2 fruit fly cellular contexts compared by ENCODE assay signal in the genomic region with DNA sequence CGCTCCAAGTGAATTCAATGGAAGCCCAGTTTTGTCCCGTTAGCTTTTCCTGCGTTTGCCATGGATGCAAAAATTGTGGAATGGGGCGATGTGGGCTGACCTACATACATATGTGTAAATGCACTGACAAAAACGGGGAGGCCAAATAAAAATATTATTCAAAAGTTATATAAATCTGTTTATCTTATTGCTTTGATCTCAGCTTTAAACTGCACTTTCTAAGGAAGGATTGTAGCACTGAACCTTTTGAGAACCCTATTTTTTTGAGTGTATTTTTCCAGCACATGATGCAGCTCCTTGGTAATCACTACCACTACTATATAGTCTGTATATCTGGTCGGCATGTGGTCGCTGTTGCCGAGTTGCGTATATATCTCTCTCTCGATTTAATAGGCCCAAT.
A peak's percentile ranks its signal among the peaks of the same experiment; 100 is the strongest.
TF ChIP-seq lines count a peak whose summit lies in the region.

No protein-coding gene starts in this region.

TF ChIP-seq in whole organism, embryonic, 481 proteins besides CTCF, POLR2A, EP300 and RAD21 (continued from another document and continues in another):
- TF ChIP-seq CG11560 (tag; IDR thresholded peaks at IDR 0.05; lab: Robert Waterston, UW): no peak
- no peak for TF ChIP-seq Neu2 (GFP tag; optimal IDR thresholded peaks at IDR 0.05; lab: Kevin White, UChicago; ENCODE audit: borderline replicate concordance)
- no peak for TF ChIP-seq CkIIα-i1 (GFP tag; IDR thresholded peaks at IDR 0.05; lab: Robert Waterston, UW)
- 0 out of 2 replicates have a peak, but pooled peaks have one; percentile 41 for TF ChIP-seq CG10321 (GFP tag; IDR thresholded peaks at IDR 0.05; lab: Robert Waterston, UW)
- TF ChIP-seq Rfx (GFP tag; IDR thresholded peaks at IDR 0.05; lab: Robert Waterston, UW): peak; percentile 69
- TF ChIP-seq mam (GFP tag; optimal IDR thresholded peaks at IDR 0.05; lab: Kevin White, UChicago): peak; percentile 3
- no peak for TF ChIP-seq ab (GFP tag; optimal IDR thresholded peaks at IDR 0.05; lab: Kevin White, UChicago)
- TF ChIP-seq CG1602 (GFP tag; optimal IDR thresholded peaks at IDR 0.05; lab: Kevin White, UChicago): no peak
- TF ChIP-seq seq (GFP tag; IDR thresholded peaks at IDR 0.05; lab: Robert Waterston, UW): no peak
- TF ChIP-seq CG3847 (GFP tag; IDR thresholded peaks at IDR 0.05; lab: Robert Waterston, UW): peak; percentile 25; the same call in 1 of the 2 replicates
- no peak for TF ChIP-seq vfl (GFP tag; optimal IDR thresholded peaks at IDR 0.05; lab: Kevin White, UChicago)
- TF ChIP-seq cwo (GFP tag; optimal IDR thresholded peaks at IDR 0.05; lab: Kevin White, UChicago): peak; percentile 52
- TF ChIP-seq luna (GFP tag; optimal IDR thresholded peaks at IDR 0.05; lab: Kevin White, UChicago): no peak
- no peak for TF ChIP-seq wdn (GFP tag; IDR thresholded peaks at IDR 0.05; lab: Robert Waterston, UW)
- TF ChIP-seq CG15011 (GFP tag; optimal IDR thresholded peaks at IDR 0.05; lab: Kevin White, UChicago): peak; percentile 1
- TF ChIP-seq Elba2 (GFP tag; optimal IDR thresholded peaks at IDR 0.05; lab: Kevin White, UChicago): no peak
- no peak for TF ChIP-seq NC2α (GFP tag; optimal IDR thresholded peaks at IDR 0.05; lab: Kevin White, UChicago)
- no peak for TF ChIP-seq B-H2 (GFP tag; optimal IDR thresholded peaks at IDR 0.05; lab: Kevin White, UChicago)
- peak; percentile 23 for TF ChIP-seq CG6854 (GFP tag; optimal IDR thresholded peaks at IDR 0.05; lab: Kevin White, UChicago)
- no peak for TF ChIP-seq CG2202 (tag; optimal IDR thresholded peaks at IDR 0.05; lab: Kevin White, UChicago)
- TF ChIP-seq CG7928 (GFP tag; optimal IDR thresholded peaks at IDR 0.05; lab: Kevin White, UChicago): no peak
- TF ChIP-seq dmrt11E (tag; optimal IDR thresholded peaks at IDR 0.05; lab: Kevin White, UChicago): no peak
- TF ChIP-seq inv (GFP tag; IDR thresholded peaks at IDR 0.05; lab: Robert Waterston, UW; ENCODE audit: partially characterized antibody): no peak
- no peak for TF ChIP-seq croc (GFP tag; conservative IDR thresholded peaks at IDR 0.05; lab: Robert Waterston, UW)
- TF ChIP-seq Hr3 (GFP tag; optimal IDR thresholded peaks at IDR 0.05; lab: Kevin White, UChicago): peak; percentile 33
- peak; percentile 38 for TF ChIP-seq CG10654 (GFP tag; optimal IDR thresholded peaks at IDR 0.05; lab: Kevin White, UChicago)
- TF ChIP-seq E2f1 (GFP tag; IDR thresholded peaks at IDR 0.05; lab: Robert Waterston, UW): peak; percentile 57; the same call in 1 of the 2 replicates
- TF ChIP-seq HLH4C (GFP tag; IDR thresholded peaks at IDR 0.05; lab: Robert Waterston, UW; ENCODE audit: partially characterized antibody): no peak
- peak; percentile 45 for TF ChIP-seq phol (tag; optimal IDR thresholded peaks at IDR 0.05; lab: Kevin White, UChicago)
- peak; percentile 59 for TF ChIP-seq row (GFP tag; IDR thresholded peaks at IDR 0.05; lab: Robert Waterston, UW)
- TF ChIP-seq Taf1 (GFP tag; IDR thresholded peaks at IDR 0.05; lab: Robert Waterston, UW): no peak
- TF ChIP-seq dmrt99B (tag; optimal IDR thresholded peaks at IDR 0.05; lab: Kevin White, UChicago): peak; percentile 65
- TF ChIP-seq Trl (optimal IDR thresholded peaks at IDR 0.05; lab: Kevin White, UChicago): no peak
- TF ChIP-seq Trl (GFP tag; optimal IDR thresholded peaks at IDR 0.05; lab: Kevin White, UChicago): no peak
- TF ChIP-seq org-1 (GFP tag; optimal IDR thresholded peaks at IDR 0.05; lab: Kevin White, UChicago): no peak
- TF ChIP-seq CG8359 (GFP tag; optimal IDR thresholded peaks at IDR 0.05; lab: Kevin White, UChicago; ENCODE audit: borderline replicate concordance): no peak
- no peak for TF ChIP-seq CG12155 (GFP tag; optimal IDR thresholded peaks at IDR 0.05; lab: Kevin White, UChicago)
- TF ChIP-seq wor (GFP tag; IDR thresholded peaks at IDR 0.05; lab: Robert Waterston, UW): no peak
- no peak for TF ChIP-seq Doc3 (GFP tag; IDR thresholded peaks at IDR 0.05; lab: Robert Waterston, UW; ENCODE audit: partially characterized antibody)
- TF ChIP-seq CG3995 (GFP tag; optimal IDR thresholded peaks at IDR 0.05; lab: Kevin White, UChicago): no peak
- TF ChIP-seq CG9797 (GFP tag; optimal IDR thresholded peaks at IDR 0.05; lab: Kevin White, UChicago): no peak
- TF ChIP-seq CG34422 (GFP tag; IDR thresholded peaks at IDR 0.05; lab: Robert Waterston, UW): peak; percentile 53; the same call in 2 of the 3 replicates
- no peak for TF ChIP-seq hkb (optimal IDR thresholded peaks at IDR 0.05; lab: Kevin White, UChicago)
- peak; percentile 79 for TF ChIP-seq hkb (GFP tag; IDR thresholded peaks at IDR 0.05; lab: Robert Waterston, UW)
- TF ChIP-seq stwl (tag; optimal IDR thresholded peaks at IDR 0.05; lab: Kevin White, UChicago): no peak
- peak; percentile 21 for TF ChIP-seq grau (tag; optimal IDR thresholded peaks at IDR 0.05; lab: Kevin White, UChicago)
- TF ChIP-seq CG10267 (tag; optimal IDR thresholded peaks at IDR 0.05; lab: Kevin White, UChicago): peak; percentile 4
- TF ChIP-seq Blimp-1 (GFP tag; optimal IDR thresholded peaks at IDR 0.05; lab: Kevin White, UChicago): peak; percentile 50
- no peak for TF ChIP-seq CG12659 (GFP tag; optimal IDR thresholded peaks at IDR 0.05; lab: Kevin White, UChicago)
- TF ChIP-seq CG7556 (GFP tag; optimal IDR thresholded peaks at IDR 0.05; lab: Kevin White, UChicago): no peak
- TF ChIP-seq NfI (GFP tag; optimal IDR thresholded peaks at IDR 0.05; lab: Kevin White, UChicago): no peak
- no peak for TF ChIP-seq CG8281 (tag; optimal IDR thresholded peaks at IDR 0.05; lab: Kevin White, UChicago)
- no peak for TF ChIP-seq CG17568 (GFP tag; optimal IDR thresholded peaks at IDR 0.05; lab: Kevin White, UChicago)
- no peak for TF ChIP-seq fd102C (GFP tag; optimal IDR thresholded peaks at IDR 0.05; lab: Kevin White, UChicago)
- TF ChIP-seq CG18599 (GFP tag; optimal IDR thresholded peaks at IDR 0.05; lab: Kevin White, UChicago): peak; percentile 36
- no peak for TF ChIP-seq CG3838 (GFP tag; optimal IDR thresholded peaks at IDR 0.05; lab: Kevin White, UChicago)
- TF ChIP-seq NK7.1 (GFP tag; optimal IDR thresholded peaks at IDR 0.05; lab: Kevin White, UChicago): no peak
- no peak for TF ChIP-seq CG32767 (GFP tag; IDR thresholded peaks at IDR 0.05; lab: Robert Waterston, UW)
- no peak for TF ChIP-seq Sry-β (GFP tag; optimal IDR thresholded peaks at IDR 0.05; lab: Kevin White, UChicago)
- no peak for TF ChIP-seq Hmr (GFP tag; optimal IDR thresholded peaks at IDR 0.05; lab: Kevin White, UChicago)
- no peak for TF ChIP-seq Nf-YA (GFP tag; IDR thresholded peaks at IDR 0.05; lab: Robert Waterston, UW)
- TF ChIP-seq sna (GFP tag; IDR thresholded peaks at IDR 0.05; lab: Robert Waterston, UW; ENCODE audit: partially characterized antibody): no peak
- TF ChIP-seq h (optimal IDR thresholded peaks at IDR 0.05; lab: Kevin White, UChicago): no peak
- no peak for TF ChIP-seq Hmx (GFP tag; optimal IDR thresholded peaks at IDR 0.05; lab: Kevin White, UChicago)
- no peak for TF ChIP-seq ap (GFP tag; IDR thresholded peaks at IDR 0.05; lab: Robert Waterston, UW)

TF ChIP-seq in whole organism, prepupa, 60 proteins besides CTCF, POLR2A, EP300 and RAD21 (continued from another document):
- TF ChIP-seq Sox14 (GFP tag; optimal IDR thresholded peaks at IDR 0.05; lab: Kevin White, UChicago) (peak; percentile 25), Eip93F (GFP tag; optimal IDR thresholded peaks at IDR 0.05; lab: Kevin White, UChicago) (no peak), salr (GFP tag; optimal IDR thresholded peaks at IDR 0.05; lab: Kevin White, UChicago) (no peak), Smox (GFP tag; optimal IDR thresholded peaks at IDR 0.05; lab: Kevin White, UChicago) (no peak), fd59A (GFP tag; optimal IDR thresholded peaks at IDR 0.05; lab: Kevin White, UChicago) (peak; percentile 21), CG31627 (GFP tag; optimal IDR thresholded peaks at IDR 0.05; lab: Kevin White, UChicago) (peak; percentile 6), Lpt (GFP tag; optimal IDR thresholded peaks at IDR 0.05; lab: Kevin White, UChicago) (peak; percentile 48), CG6792 (GFP tag; optimal IDR thresholded peaks at IDR 0.05; lab: Kevin White, UChicago) (peak; percentile 48), CG9139 (GFP tag; optimal IDR thresholded peaks at IDR 0.05; lab: Kevin White, UChicago) (peak; percentile 44), Blimp-1 (GFP tag; optimal IDR thresholded peaks at IDR 0.05; lab: Kevin White, UChicago) (no peak), pdm3 (GFP tag; optimal IDR thresholded peaks at IDR 0.05; lab: Kevin White, UChicago) (peak; percentile 42), CG15336 (GFP tag; IDR thresholded peaks at IDR 0.05; lab: Robert Waterston, UW) (peak; percentile 70), vri (GFP tag; optimal IDR thresholded peaks at IDR 0.05; lab: Kevin White, UChicago) (no peak), Met (GFP tag; optimal IDR thresholded peaks at IDR 0.05; lab: Kevin White, UChicago) (peak; percentile 42), CG11902 (GFP tag; optimal IDR thresholded peaks at IDR 0.05; lab: Kevin White, UChicago) (peak; percentile 45), eg (GFP tag; IDR thresholded peaks at IDR 0.05; lab: Robert Waterston, UW) (peak; percentile 67), CG1621 (tag; optimal IDR thresholded peaks at IDR 0.05; lab: Kevin White, UChicago) (peak; percentile 28), Gug (GFP tag; IDR thresholded peaks at IDR 0.05; lab: Robert Waterston, UW) (peak; percentile 40), Eip75B (GFP tag; optimal IDR thresholded peaks at IDR 0.05; lab: Kevin White, UChicago) (peak; percentile 64), Hr38 (GFP tag; optimal IDR thresholded peaks at IDR 0.05; lab: Kevin White, UChicago) (no peak), OdsH (GFP tag; optimal IDR thresholded peaks at IDR 0.05; lab: Kevin White, UChicago) (peak; percentile 56), esn (GFP tag; optimal IDR thresholded peaks at IDR 0.05; lab: Kevin White, UChicago) (peak; percentile 28), acj6 (GFP tag; optimal IDR thresholded peaks at IDR 0.05; lab: Kevin White, UChicago) (peak; percentile 49), Hr4 (GFP tag; optimal IDR thresholded peaks at IDR 0.05; lab: Kevin White, UChicago) (peak; percentile 51), CG8319 (GFP tag; optimal IDR thresholded peaks at IDR 0.05; lab: Kevin White, UChicago) (no peak), CG3919 (GFP tag; optimal IDR thresholded peaks at IDR 0.05; lab: Kevin White, UChicago) (peak; percentile 77), Sox102F (GFP tag; optimal IDR thresholded peaks at IDR 0.05; lab: Kevin White, UChicago) (peak; percentile 19), fkh (GFP tag; optimal IDR thresholded peaks at IDR 0.05; lab: Kevin White, UChicago) (no peak), CG6276 (GFP tag; optimal IDR thresholded peaks at IDR 0.05; lab: Kevin White, UChicago) (no peak), achi (GFP tag; optimal IDR thresholded peaks at IDR 0.05; lab: Kevin White, UChicago) (peak; percentile 56), svp (GFP tag; lab: Kevin White, UChicago) (peak; percentile 64), Hr39 (GFP tag; optimal IDR thresholded peaks at IDR 0.05; lab: Kevin White, UChicago) (peak; percentile 21), CG34406 (GFP tag; optimal IDR thresholded peaks at IDR 0.05; lab: Kevin White, UChicago) (peak; percentile 43), Ets21C (GFP tag; optimal IDR thresholded peaks at IDR 0.05; lab: Kevin White, UChicago) (no peak), cyc (GFP tag; optimal IDR thresholded peaks at IDR 0.05; lab: Kevin White, UChicago) (peak; percentile 64), fd85E (GFP tag; optimal IDR thresholded peaks at IDR 0.05; lab: Kevin White, UChicago) (no peak), CG10669 (GFP tag; optimal IDR thresholded peaks at IDR 0.05; lab: Kevin White, UChicago) (peak; percentile 70), CG6808 (GFP tag; optimal IDR thresholded peaks at IDR 0.05; lab: Kevin White, UChicago) (peak; percentile 55), CG6163 (GFP tag; IDR thresholded peaks at IDR 0.05; lab: Robert Waterston, UW) (peak; percentile 83), dac (GFP tag; optimal IDR thresholded peaks at IDR 0.05; lab: Kevin White, UChicago) (no peak), CG8632 (GFP tag; optimal IDR thresholded peaks at IDR 0.05; lab: Kevin White, UChicago) (peak; percentile 48)
